Worm (Caenorhabditis elegans) whole organism, young adult: Measurements from ENCODE around the gene T26H5.9.

ENCODE experiments used
- B0261.1 ChIP-seq: sonication (generic microtip); optimal IDR thresholded peaks from 2 replicates; lab custom pipeline; 2016; ENCODE audit warnings: mild to moderate bottlenecking, missing genetic modification characterization, moderate library complexity, missing compliant biosample characterization
- B0336.3 ChIP-seq: fragments of 200-800 bp; sonication (Bioruptor generic); IDR thresholded peaks from 2 replicates; pipeline ENCODE4 v1.3.6; 2022; ENCODE audit warnings: missing genetic modification characterization, missing compliant biosample characterization
- F10E7.11 ChIP-seq: sonication (generic microtip); optimal IDR thresholded peaks from 2 replicates; lab custom pipeline; 2017; ENCODE audit warnings: mild to moderate bottlenecking, missing genetic modification characterization, moderate library complexity, missing compliant biosample characterization
- F22D6.2 ChIP-seq: sonication (generic microtip); optimal IDR thresholded peaks from 2 replicates; lab custom pipeline; 2016; ENCODE audit warnings: mild to moderate bottlenecking, missing genetic modification characterization, missing compliant biosample characterization
- F37B4.10 ChIP-seq: fragments of 200-800 bp; sonication (Bioruptor generic); IDR thresholded peaks from 2 replicates; pipeline ENCODE4 v1.3.6; 2022; ENCODE audit warnings: missing genetic modification characterization, missing compliant biosample characterization
- F55B11.4 ChIP-seq: sonication (generic microtip); optimal IDR thresholded peaks from 2 replicates; lab custom pipeline; 2016; ENCODE audit warnings: missing compliant biosample characterization, missing genetic modification characterization, borderline replicate concordance; ENCODE audit not compliant: insufficient read depth
- F57A8.1 ChIP-seq: fragments of 200-800 bp; sonication (Bioruptor generic); optimal IDR thresholded peaks from 2 replicates; lab custom pipeline; 2018; ENCODE audit warnings: mild to moderate bottlenecking, missing genetic modification characterization, moderate library complexity, missing compliant biosample characterization
- K11D2.4 ChIP-seq: fragments of 200-800 bp; sonication (Bioruptor generic); IDR thresholded peaks from 2 replicates; pipeline ENCODE4 v1.3.6; 2022; ENCODE audit warnings: missing genetic modification reagents, missing genetic modification characterization, missing compliant biosample characterization
- K12H6.12 ChIP-seq: fragments of 200-800 bp; sonication (Bioruptor generic); optimal IDR thresholded peaks from 2 replicates; lab custom pipeline; 2018; ENCODE audit warnings: mild to moderate bottlenecking, missing genetic modification characterization, missing compliant biosample characterization
- T26A5.8 ChIP-seq: sonication (generic microtip); optimal IDR thresholded peaks from 2 replicates; lab custom pipeline; 2016; ENCODE audit warnings: missing genetic modification characterization, missing compliant biosample characterization
- Y53F4B.3 ChIP-seq: fragments of 200-800 bp; sonication (Bioruptor generic); IDR thresholded peaks from 2 replicates; pipeline ENCODE4 v1.3.6; 2022; ENCODE audit warnings: missing genetic modification reagents, missing genetic modification characterization, missing compliant biosample characterization
- Y95B8A.8 ChIP-seq: fragments of 200-800 bp; sonication (Bioruptor generic); IDR thresholded peaks from 2 replicates; pipeline ENCODE4 v1.3.6; 2022; ENCODE audit warnings: missing genetic modification reagents, missing genetic modification characterization, missing compliant biosample characterization
- aptf-3 ChIP-seq: fragments of 200-800 bp; sonication (Bioruptor generic); IDR thresholded peaks from 2 replicates; pipeline ENCODE4 v1.3.6; 2022; ENCODE audit warnings: missing genetic modification characterization, missing compliant biosample characterization
- atf-7 ChIP-seq: sonication (generic microtip); optimal IDR thresholded peaks from 2 replicates; lab custom pipeline; 2017; ENCODE audit warnings: mild to moderate bottlenecking, missing genetic modification characterization, missing compliant biosample characterization
- bed-2 ChIP-seq: fragments of 200-800 bp; sonication (Bioruptor generic); IDR thresholded peaks from 2 replicates; pipeline ENCODE4 v1.3.6; 2022; ENCODE audit warnings: missing genetic modification reagents, missing genetic modification characterization, missing compliant biosample characterization
- chd-7 ChIP-seq: sonication (generic microtip); optimal IDR thresholded peaks from 2 replicates; lab custom pipeline; 2016; ENCODE audit warnings: mild to moderate bottlenecking, missing genetic modification characterization, moderate library complexity, missing compliant biosample characterization
- die-1 ChIP-seq: sonication (generic microtip); optimal IDR thresholded peaks from 2 replicates; lab custom pipeline; 2016; ENCODE audit warnings: missing genotype, mild to moderate bottlenecking, missing genetic modification characterization, missing compliant biosample characterization
- dpff-1 ChIP-seq: sonication (generic microtip); optimal IDR thresholded peaks from 2 replicates; lab custom pipeline; 2017; ENCODE audit warnings: mild to moderate bottlenecking, missing genetic modification characterization, missing compliant biosample characterization
- dpl-1 ChIP-seq: fragments of 150-350 bp; optimal IDR thresholded peaks from 2 replicates; lab custom pipeline; 2014; ENCODE audit warnings: missing biosample characterization, missing genetic modification reagents, missing genetic modification characterization
- gei-17 ChIP-seq: fragments of 200-800 bp; sonication (Bioruptor generic); optimal IDR thresholded peaks from 2 replicates; lab custom pipeline; 2018; ENCODE audit warnings: mild to moderate bottlenecking, missing genetic modification characterization, missing compliant biosample characterization
- him-1 ChIP-seq: sonication (generic microtip); optimal IDR thresholded peaks from 2 replicates; lab custom pipeline; 2016; ENCODE audit warnings: missing genotype, missing genetic modification reagents, missing genetic modification characterization, missing compliant biosample characterization
- hlh-12 ChIP-seq: sonication (generic microtip); optimal IDR thresholded peaks from 2 replicates; lab custom pipeline; 2016; ENCODE audit warnings: missing genetic modification characterization, missing compliant biosample characterization
- hmg-1.2 ChIP-seq: fragments of 200-800 bp; sonication (Bioruptor generic); IDR thresholded peaks from 2 replicates; pipeline ENCODE4 v1.3.6; 2022; ENCODE audit warnings: missing genetic modification reagents, missing genetic modification characterization, missing compliant biosample characterization
- lag-1 ChIP-seq: fragments of 200-800 bp; sonication (Bioruptor generic); IDR thresholded peaks from 2 replicates; pipeline ENCODE4 v1.3.6; 2022; ENCODE audit warnings: missing genetic modification reagents, missing genetic modification characterization, missing compliant biosample characterization
- lir-1 ChIP-seq: fragments of 200-800 bp; sonication (Bioruptor generic); conservative IDR thresholded peaks from 2 replicates; pipeline ENCODE4 v1.3.6; 2022; ENCODE audit warnings: missing genetic modification reagents, missing genetic modification characterization, missing compliant biosample characterization
- madf-8 ChIP-seq: fragments of 200-800 bp; sonication (Bioruptor generic); conservative IDR thresholded peaks from 2 replicates; pipeline ENCODE4 v1.3.6; 2022; ENCODE audit warnings: missing genetic modification reagents, missing genetic modification characterization, missing compliant biosample characterization
- mxl-1 ChIP-seq: sonication (generic microtip); optimal IDR thresholded peaks from 2 replicates; lab custom pipeline; 2016; ENCODE audit warnings: missing genetic modification characterization, missing compliant biosample characterization
- nhr-27 ChIP-seq: fragments of 200-800 bp; sonication (Bioruptor generic); optimal IDR thresholded peaks from 2 replicates; lab custom pipeline; 2018; ENCODE audit warnings: mild to moderate bottlenecking, missing genetic modification characterization, moderate library complexity, missing compliant biosample characterization
- pha-4 ChIP-seq: fragments of 150-350 bp; sonication (generic microtip); optimal IDR thresholded peaks from 2 replicates; lab custom pipeline; 2014; ENCODE audit warnings: missing biosample characterization, missing genetic modification reagents, missing genetic modification characterization
- repo-1 ChIP-seq: sonication (generic microtip); optimal IDR thresholded peaks from 2 replicates; lab custom pipeline; 2017; ENCODE audit warnings: mild to moderate bottlenecking, missing genetic modification characterization, missing compliant biosample characterization
- snpc-3.4 ChIP-seq: sonication (generic microtip); optimal IDR thresholded peaks from 2 replicates; lab custom pipeline; 2017; ENCODE audit warnings: missing genetic modification characterization, mild to moderate bottlenecking, missing compliant biosample characterization, antibody characterized with exemption, moderate library complexity, missing genotype, missing genetic modification reagents
- snpc-4 ChIP-seq, 5 experiments: fragments of 150-350 bp in 1 of 5; sonication (generic microtip) in 4 of 5; optimal IDR thresholded peaks; 2 replicates each; lab custom pipeline; 2014 to 2018; ENCODE audit warnings: missing genetic modification characterization in 5 of 5, missing biosample characterization in 3 of 5, antibody characterized with exemption in 2 of 5, mild to moderate bottlenecking in 2 of 5, missing compliant biosample characterization in 2 of 5, missing genotype in 2 of 5, moderate library complexity in 2 of 5, missing genetic modification reagents in 1 of 5
- ztf-22 ChIP-seq: fragments of 200-800 bp; sonication (Bioruptor generic); optimal IDR thresholded peaks from 2 replicates; lab custom pipeline; 2018; ENCODE audit warnings: mild to moderate bottlenecking, missing genetic modification characterization, moderate library complexity, missing compliant biosample characterization

Gene T26H5.9

DNA sequence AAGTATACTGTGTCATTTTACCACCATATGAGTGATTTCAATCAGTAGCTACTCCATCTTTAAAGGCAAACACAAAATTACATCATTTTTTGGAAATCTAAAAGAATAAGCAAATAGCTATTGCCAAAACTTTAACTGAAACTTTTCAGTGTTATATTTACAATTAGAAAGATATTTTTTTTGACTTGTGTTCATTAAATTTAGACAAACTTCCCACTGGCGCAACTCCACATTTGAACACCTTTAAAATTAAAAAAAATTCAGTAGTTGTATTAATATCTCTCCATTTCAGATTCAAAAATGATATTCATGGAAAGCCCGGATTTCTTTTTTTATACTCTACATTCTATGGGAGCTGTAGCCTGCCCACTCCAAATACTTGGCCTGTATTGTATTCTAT lies 30.9 kb upstream of the T26H5.9 start, which contains the start of gene srh-264 (continued):
- TF ChIP-seq chd-7 (no peak), F22D6.2 (tag; lab: Kevin White, UChicago) (no peak), snpc-3.4 (tag; lab: Kevin White, UChicago) (no peak)

DNA sequence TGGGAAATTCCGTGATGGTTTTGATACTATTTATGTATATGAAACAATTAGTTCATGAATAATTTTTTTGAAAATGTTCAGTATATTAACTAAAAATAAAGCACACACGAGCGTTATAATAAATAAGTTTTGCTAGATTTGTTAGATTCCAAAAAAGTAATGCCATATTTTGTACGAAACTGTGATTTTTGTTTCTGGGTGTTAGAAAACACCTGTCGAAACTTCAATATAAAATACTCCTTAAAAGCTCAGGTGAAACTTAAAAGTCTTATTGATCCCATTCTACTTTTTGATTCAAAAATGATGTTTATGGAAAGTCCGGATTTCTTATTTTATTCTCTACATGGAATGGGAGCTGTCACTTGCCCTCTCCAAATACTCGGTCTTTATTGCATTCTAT lies 28.8 kb upstream of the T26H5.9 start, which contains the start of gene srh-265:
TSS of gene srh-265 (plus strand) at position 301 of the 400 bp plus-strand sequence.
- TF ChIP-seq B0261.1 (tag; lab: Kevin White, UChicago) = no peak
- no peak for TF ChIP-seq aptf-3 (GFP tag; lab: Robert Waterston, UW)
- TF ChIP-seq nhr-27 = no peak
- TF ChIP-seq dpl-1 = no peak
- TF ChIP-seq repo-1 (tag; lab: Kevin White, UChicago) = no peak
- no peak for TF ChIP-seq pha-4 (tag; lab: Kevin White, UChicago)
- no peak for TF ChIP-seq F10E7.11
- no peak for TF ChIP-seq F22D6.2 (tag; lab: Kevin White, UChicago)
- TF ChIP-seq T26A5.8 (tag; lab: Kevin White, UChicago) = no peak
- no peak for TF ChIP-seq madf-8 (GFP tag; lab: Robert Waterston, UW)
- no peak for TF ChIP-seq die-1 (tag; lab: Kevin White, UChicago)

DNA sequence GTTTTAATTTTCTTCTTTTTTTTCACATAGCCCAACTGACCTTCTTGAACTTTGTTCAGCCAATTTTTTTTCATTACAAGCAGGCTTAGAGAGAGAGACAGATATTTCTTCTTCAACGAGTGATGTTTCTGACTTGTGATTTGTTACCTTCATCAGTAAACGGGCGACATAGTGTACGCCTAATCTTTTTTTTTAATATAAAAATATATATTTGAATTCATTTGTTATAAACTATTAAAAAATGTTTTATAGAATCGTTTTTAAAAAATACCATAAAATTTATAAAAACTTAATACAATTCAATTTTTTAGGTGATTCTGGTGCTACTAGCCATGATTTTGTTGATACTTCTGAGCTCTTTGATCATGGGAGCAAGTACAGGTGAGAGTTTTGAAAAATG lies 26.9 kb upstream of the T26H5.9 start, which contains the start of gene T06E6.10:
TSS of gene T06E6.10 (plus strand) at position 301 of the 400 bp plus-strand sequence.
- no peak for TF ChIP-seq gei-17
- TF ChIP-seq F55B11.4 (tag; lab: Kevin White, UChicago) = no peak
- TF ChIP-seq B0336.3 = no peak
- TF ChIP-seq mxl-1 (tag; lab: Kevin White, UChicago) = no peak
- TF ChIP-seq F37B4.10 (GFP tag; lab: Robert Waterston, UW) = no peak
- no peak for TF ChIP-seq snpc-4 (GFP tag; optimal IDR thresholded peaks at IDR 0.05; lab: Kevin White, UChicago)
- TF ChIP-seq snpc-4 (tag; optimal IDR thresholded peaks at IDR 0.05; lab: Kevin White, UChicago) = no peak
- TF ChIP-seq madf-8 (GFP tag; lab: Robert Waterston, UW) = no peak
- no peak for TF ChIP-seq K12H6.12 (tag; lab: Kevin White, UChicago)
- TF ChIP-seq him-1 (tag; lab: Kevin White, UChicago) = no peak
- no peak for TF ChIP-seq lag-1 (GFP tag; lab: Robert Waterston, UW)
- TF ChIP-seq bed-2 (GFP tag; lab: Robert Waterston, UW) = no peak
- TF ChIP-seq hlh-12 (tag; lab: Kevin White, UChicago) = no peak
- no peak for TF ChIP-seq Y53F4B.3 (GFP tag; lab: Robert Waterston, UW)
- no peak for TF ChIP-seq ztf-22 (GFP tag; lab: Kevin White, UChicago)
- no peak for TF ChIP-seq Y95B8A.8 (GFP tag; lab: Robert Waterston, UW)

DNA sequence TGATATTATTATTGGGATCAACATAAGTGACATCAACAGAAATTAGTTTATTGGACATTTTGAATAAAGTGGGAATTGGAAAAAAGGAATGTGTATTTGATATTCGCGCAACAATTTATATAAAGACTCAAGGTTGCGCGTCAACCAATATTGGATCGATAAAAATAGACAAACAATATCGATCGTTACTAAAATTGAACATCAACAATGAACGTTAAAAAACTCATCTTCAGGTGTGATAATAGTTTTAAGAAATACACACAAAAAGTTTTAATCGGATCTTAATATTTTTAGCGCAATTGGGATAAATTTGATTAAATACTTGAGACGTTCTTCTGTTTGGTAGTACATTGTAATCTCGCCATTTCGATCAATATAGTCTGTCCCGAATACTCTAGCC lies 21.1 kb upstream of the T26H5.9 start, which contains the start of gene fbxa-104:
TSS of gene fbxa-104 (minus strand) at position 83 of the 400 bp plus-strand sequence.
- TF ChIP-seq K11D2.4 (GFP tag; lab: Robert Waterston, UW) = no peak
- TF ChIP-seq F57A8.1 (GFP tag; lab: Kevin White, UChicago) = no peak
- no peak for TF ChIP-seq B0261.1 (tag; lab: Kevin White, UChicago)
- TF ChIP-seq lir-1 (GFP tag; lab: Robert Waterston, UW) = no peak
- no peak for TF ChIP-seq hmg-1.2 (GFP tag; lab: Robert Waterston, UW)
- TF ChIP-seq atf-7 (tag; lab: Kevin White, UChicago) = no peak
- TF ChIP-seq dpff-1 = no peak
- TF ChIP-seq F37B4.10 (GFP tag; lab: Robert Waterston, UW) = no peak
